Worm (Caenorhabditis elegans) whole organism, L1 larva: ENCODE measurements around the gene T05B4.12.

ENCODE experiments used
- C34B4.2 ChIP-seq: sonication (generic microtip); optimal IDR thresholded peaks from 2 replicates; lab custom pipeline; 2017; ENCODE audit warnings: mild to moderate bottlenecking, missing genetic modification characterization, missing compliant biosample characterization
- blmp-1 ChIP-seq: fragments of 150-350 bp; optimal IDR thresholded peaks from 2 replicates; lab custom pipeline; 2014; ENCODE audit warnings: missing biosample characterization, missing genetic modification characterization
- ceh-8 ChIP-seq: fragments of 200-800 bp; sonication (Bioruptor generic); optimal IDR thresholded peaks from 2 replicates; lab custom pipeline; 2018; ENCODE audit warnings: mild to moderate bottlenecking, missing genetic modification characterization, moderate library complexity, missing compliant biosample characterization
- dsc-1 ChIP-seq: sonication (generic microtip); optimal IDR thresholded peaks from 2 replicates; lab custom pipeline; 2016; ENCODE audit warnings: mild to moderate bottlenecking, missing genetic modification characterization, missing compliant biosample characterization
- nhr-28 ChIP-seq: fragments of 150-350 bp; optimal IDR thresholded peaks from 2 replicates; lab custom pipeline; 2014; ENCODE audit warnings: missing biosample characterization, missing genetic modification characterization
- nhr-90 ChIP-seq: sonication (generic microtip); optimal IDR thresholded peaks from 2 replicates; lab custom pipeline; 2016; ENCODE audit warnings: mild to moderate bottlenecking, missing genetic modification characterization, missing compliant biosample characterization; ENCODE audit not compliant: poor library complexity
- unc-62 ChIP-seq: fragments of 150-350 bp; optimal IDR thresholded peaks from 2 replicates; lab custom pipeline; 2014; ENCODE audit warnings: missing biosample characterization, missing genetic modification reagents, missing genetic modification characterization

DNA sequence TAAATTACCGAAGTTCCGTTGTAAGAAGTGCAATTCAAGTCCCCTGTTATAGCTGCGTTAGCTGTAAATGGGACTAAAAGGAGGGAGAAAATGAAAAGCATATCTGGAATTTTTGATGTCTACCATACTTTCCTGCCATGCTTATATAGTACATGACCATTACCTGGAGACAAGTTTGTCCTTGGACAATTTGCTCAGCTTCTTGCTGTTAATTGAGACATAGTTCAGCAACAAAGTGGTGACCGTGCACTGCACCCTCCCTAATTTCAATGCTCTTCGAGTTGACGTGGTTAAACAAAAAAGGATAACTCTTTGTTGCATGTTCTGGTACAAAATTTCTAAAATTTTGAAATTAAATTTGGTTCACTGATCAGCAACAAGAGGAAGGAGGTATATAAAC, 1.6 kb upstream of the T05B4.12 start, which contains the start of gene T05B4.13:
- TF ChIP-seq C34B4.2 (tag; lab: Kevin White, UChicago) (no peak), nhr-90 (tag; lab: Kevin White, UChicago) (no peak), blmp-1 (tag; lab: Kevin White, UChicago) (no peak), nhr-28 (tag; lab: Kevin White, UChicago) (no peak), ceh-8 (GFP tag; lab: Kevin White, UChicago) (no peak), unc-62 (no peak), dsc-1 (no peak)
